Fruit fly (Drosophila melanogaster): ENCODE results near the gene Remo.

DNA sequence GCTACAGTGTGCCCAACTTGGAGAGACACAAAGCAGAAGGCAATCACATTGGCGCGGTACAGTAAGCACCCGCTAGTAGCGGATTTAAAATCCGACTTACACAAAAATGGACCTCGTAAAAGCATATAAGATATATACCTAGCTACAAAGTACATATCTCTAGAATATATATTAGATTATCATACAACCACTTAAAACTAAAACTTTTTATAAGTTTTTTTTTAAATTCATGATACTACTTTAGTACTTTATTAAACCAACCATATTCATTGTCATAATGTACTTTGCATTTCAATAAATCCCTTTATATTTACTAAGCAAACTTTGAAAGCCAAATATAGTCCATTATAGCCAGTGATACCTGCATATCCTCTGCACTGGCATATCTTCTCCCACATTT is 12.7 kb upstream of the Remo start:
- TF ChIP-seq Ets96B (tag; optimal IDR thresholded peaks at IDR 0.05), result peak; percentile 73
- TF ChIP-seq svp (GFP tag), result peak; percentile 10
- no peak for TF ChIP-seq vri (GFP tag; optimal IDR thresholded peaks at IDR 0.05)
- TF ChIP-seq Eip93F (GFP tag; optimal IDR thresholded peaks at IDR 0.05), result peak; percentile 9
- TF ChIP-seq Hr39 (GFP tag; optimal IDR thresholded peaks at IDR 0.05), result peak; percentile 31
- peak; percentile 72 for TF ChIP-seq CG6792 (GFP tag; optimal IDR thresholded peaks at IDR 0.05)
- peak; percentile 33 for TF ChIP-seq CG6276 (GFP tag; optimal IDR thresholded peaks at IDR 0.05)
- TF ChIP-seq Hr38 (GFP tag; optimal IDR thresholded peaks at IDR 0.05), result no peak
- peak; percentile 78 for TF ChIP-seq achi (GFP tag; optimal IDR thresholded peaks at IDR 0.05)
- no peak for TF ChIP-seq CG6854 (GFP tag; optimal IDR thresholded peaks at IDR 0.05)
- TF ChIP-seq CG7368 (GFP tag; optimal IDR thresholded peaks at IDR 0.05), result peak; percentile 61
- peak; percentile 71 for TF ChIP-seq Sox15 (GFP tag; optimal IDR thresholded peaks at IDR 0.05)
- TF ChIP-seq CG10669 (GFP tag; optimal IDR thresholded peaks at IDR 0.05), result peak; percentile 67
- TF ChIP-seq eg (GFP tag; IDR thresholded peaks at IDR 0.05), result peak; percentile 5; the same call in 1 of the 3 replicates
